Fruit fly (Drosophila melanogaster): ENCODE results near the gene CG2116.

Gene CG2116

DNA sequence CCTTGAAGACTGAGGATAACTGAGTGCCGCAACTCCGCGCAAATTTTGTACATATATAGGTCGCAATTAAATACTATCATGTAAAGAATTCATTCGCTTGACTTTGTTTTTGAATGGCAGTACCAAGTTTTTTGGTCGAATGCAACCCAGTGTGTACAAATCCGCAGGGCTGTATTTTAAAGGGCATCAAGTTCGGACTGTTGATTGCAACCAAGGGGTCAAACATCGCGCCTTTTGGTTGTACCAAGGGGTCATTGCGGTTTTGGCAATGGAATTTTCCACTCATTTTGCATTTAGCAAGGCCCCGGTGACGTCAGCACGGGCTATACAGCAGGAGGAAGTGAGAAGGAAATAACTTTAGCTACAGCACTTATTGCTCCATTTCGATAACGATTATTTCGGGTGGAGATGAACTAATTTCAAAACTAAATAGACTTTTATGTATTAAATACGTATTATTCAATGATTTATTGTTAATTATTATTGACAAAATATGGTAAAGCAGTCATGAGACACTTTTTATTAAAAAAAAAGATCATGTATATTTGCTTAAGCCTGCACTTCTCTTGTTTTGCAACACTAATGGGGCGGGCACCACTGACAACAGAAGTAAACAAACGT lies 2.2 kb downstream of the CG2116 start, which contains the start of gene CG10958 (continued):
- TF ChIP-seq jigr1 (GFP tag; IDR thresholded peaks at IDR 0.05) (no peak), CG15601 (tag; optimal IDR thresholded peaks at IDR 0.05) (peak; percentile 18), CG1529 (GFP tag; optimal IDR thresholded peaks at IDR 0.05) (no peak), tup (GFP tag; optimal IDR thresholded peaks at IDR 0.05) (peak; percentile 20), lilli (GFP tag; optimal IDR thresholded peaks at IDR 0.05) (peak; percentile 75), CG12219 (GFP tag; optimal IDR thresholded peaks at IDR 0.05) (no peak), crol (GFP tag; IDR thresholded peaks at IDR 0.05) (no peak), CG9876 (GFP tag; optimal IDR thresholded peaks at IDR 0.05) (no peak), slp2 (GFP tag; optimal IDR thresholded peaks at IDR 0.05) (no peak), Jarid2 (GFP tag; optimal IDR thresholded peaks at IDR 0.05) (no peak), Poxn (GFP tag; IDR thresholded peaks at IDR 0.05) (no peak), CG5180 (GFP tag; optimal IDR thresholded peaks at IDR 0.05) (peak; percentile 34), tx (GFP tag; optimal IDR thresholded peaks at IDR 0.05) (no peak), CG15011 (GFP tag; optimal IDR thresholded peaks at IDR 0.05) (no peak), bbx (GFP tag; IDR thresholded peaks at IDR 0.05; ENCODE audit: partially characterized antibody) (no peak; the same call in 1 of the 2 replicates), chm (GFP tag; IDR thresholded peaks at IDR 0.05) (no peak), CG18619 (GFP tag; optimal IDR thresholded peaks at IDR 0.05) (peak; percentile 9), esg (GFP tag; conservative IDR thresholded peaks at IDR 0.05) (0 out of 2 replicates have a peak, but pooled peaks have one; percentile 20), ap (GFP tag; IDR thresholded peaks at IDR 0.05) (peak; percentile 39; the same call in 1 of the 2 replicates), CG10267 (tag; optimal IDR thresholded peaks at IDR 0.05) (peak; percentile 93), Oli (tag; optimal IDR thresholded peaks at IDR 0.05) (peak; percentile 27), tll (GFP tag; optimal IDR thresholded peaks at IDR 0.05) (peak in 1 of 2 experiments; percentile 3), CG18262 (tag; optimal IDR thresholded peaks at IDR 0.05) (peak; percentile 55), CG4360 (GFP tag; IDR thresholded peaks at IDR 0.05) (no peak), Hey (tag; optimal IDR thresholded peaks at IDR 0.05) (no peak), NfI (GFP tag; optimal IDR thresholded peaks at IDR 0.05) (peak; percentile 43), Kr (GFP tag; optimal IDR thresholded peaks at IDR 0.05) (no peak), ato (GFP tag; IDR thresholded peaks at IDR 0.05; ENCODE audit: partially characterized antibody) (no peak), CG14710 (tag; optimal IDR thresholded peaks at IDR 0.05) (peak; percentile 68), ERR (GFP tag; optimal IDR thresholded peaks at IDR 0.05) (no peak), CG15514 (GFP tag; optimal IDR thresholded peaks at IDR 0.05) (peak; percentile 85), Blimp-1 (GFP tag; optimal IDR thresholded peaks at IDR 0.05) (peak; percentile 57), CG17359 (tag; optimal IDR thresholded peaks at IDR 0.05) (peak; percentile 49), MBD-R2 (GFP tag; IDR thresholded peaks at IDR 0.05) (peak; percentile 73), TFAM (GFP tag; optimal IDR thresholded peaks at IDR 0.05) (no peak), Lim3 (GFP tag; IDR thresholded peaks at IDR 0.05) (no peak), toy (GFP tag; IDR thresholded peaks at IDR 0.05) (no peak), Meics (GFP tag; optimal IDR thresholded peaks at IDR 0.05) (peak; percentile 62), CG1603 (tag; optimal IDR thresholded peaks at IDR 0.05) (peak; percentile 34), zfh2 (GFP tag; optimal IDR thresholded peaks at IDR 0.05) (peak; percentile 26), YL-1 (GFP tag; optimal IDR thresholded peaks at IDR 0.05) (peak; percentile 58), Atf3 (GFP tag; optimal IDR thresholded peaks at IDR 0.05) (peak; percentile 51), CkIIα-i1 (GFP tag; IDR thresholded peaks at IDR 0.05) (no peak), ara (GFP tag; IDR thresholded peaks at IDR 0.05) (peak; percentile 51), sim (GFP tag; IDR thresholded peaks at IDR 0.05) (0 out of 2 replicates have a peak, but pooled peaks have one; percentile 10), ab (GFP tag; optimal IDR thresholded peaks at IDR 0.05) (no peak), ems (GFP tag; optimal IDR thresholded peaks at IDR 0.05) (peak; percentile 45), CG17328 (GFP tag; IDR thresholded peaks at IDR 0.05) (peak; percentile 55; the same call in 1 of the 2 replicates), sqz (GFP tag; optimal IDR thresholded peaks at IDR 0.05) (no peak), CG13775 (GFP tag; optimal IDR thresholded peaks at IDR 0.05) (peak; percentile 73)
